Worm (Caenorhabditis elegans): Measurements from ENCODE around the gene bus-2.

The bus-2 gene

ce11 chrIV:1659045-1659741 is 40.5 kb upstream of the bus-2 start, which contains the start of gene rps-28 (continued):
- TF ChIP-seq snpc-3.4 (tag; optimal IDR thresholded peaks at IDR 0.05) (peak; percentile 76), madf-10 (tag; optimal IDR thresholded peaks at IDR 0.05) (peak; percentile 90), athp-1 (tag; optimal IDR thresholded peaks at IDR 0.05) (peak; percentile 99), snpc-1.3 (tag; optimal IDR thresholded peaks at IDR 0.05; ENCODE audit: insufficient read depth) (peak; percentile 84), dox-1 (GFP tag; IDR thresholded peaks at IDR 0.05) (peak; percentile 98), cebp-2 (GFP tag; IDR thresholded peaks at IDR 0.05) (no peak), C17E4.6 (GFP tag; IDR thresholded peaks at IDR 0.05) (peak; percentile 31; the same call in 1 of the 2 replicates), sdz-38 (tag; optimal IDR thresholded peaks at IDR 0.05) (no peak), ztf-22 (GFP tag; optimal IDR thresholded peaks at IDR 0.05) (peak; percentile 69), akir-1 (GFP tag; optimal IDR thresholded peaks at IDR 0.05) (no peak), atf-7 (tag; optimal IDR thresholded peaks at IDR 0.05) (peak; percentile 69), ceh-27 (GFP tag; optimal IDR thresholded peaks at IDR 0.05) (peak; percentile 92), ztf-28 (GFP tag; IDR thresholded peaks at IDR 0.05) (peak; percentile 86; the same call in 1 of the 2 replicates), lin-54 (GFP tag; optimal IDR thresholded peaks at IDR 0.05) (peak; percentile 94), let-526 (GFP tag; IDR thresholded peaks at IDR 0.05) (peak; percentile 85), B0261.1 (tag; optimal IDR thresholded peaks at IDR 0.05) (peak; percentile 27), madf-3 (GFP tag; IDR thresholded peaks at IDR 0.05) (peak; percentile 93), F55B11.4 (tag; optimal IDR thresholded peaks at IDR 0.05; ENCODE audit: borderline replicate concordance, insufficient read depth) (no peak), mel-28 (tag; optimal IDR thresholded peaks at IDR 0.05; ENCODE audit: borderline replicate concordance) (no peak), nhr-120 (GFP tag; IDR thresholded peaks at IDR 0.05) (no peak), lsl-1 (GFP tag; optimal IDR thresholded peaks at IDR 0.05) (peak; percentile 86), pbrm-1 (GFP tag; IDR thresholded peaks at IDR 0.05) (peak; percentile 95), lsy-27 (tag; optimal IDR thresholded peaks at IDR 0.05; ENCODE audit: borderline replicate concordance, insufficient read depth) (peak; percentile 70), ztf-26 (tag; optimal IDR thresholded peaks at IDR 0.05) (peak; percentile 92), pha-4 (tag; optimal IDR thresholded peaks at IDR 0.05) (peak; percentile 93), ceh-40 (GFP tag; IDR thresholded peaks at IDR 0.05) (no peak), Y67H2A.10 (GFP tag; conservative IDR thresholded peaks at IDR 0.05) (peak; percentile 85), madf-6 (GFP tag; IDR thresholded peaks at IDR 0.05) (peak; percentile 91), F33H1.4 (GFP tag; IDR thresholded peaks at IDR 0.05) (peak; percentile 84), repo-1 (tag; optimal IDR thresholded peaks at IDR 0.05) (peak; percentile 67), attf-6 (GFP tag; IDR thresholded peaks at IDR 0.05) (peak; percentile 76), xnd-1 (tag; optimal IDR thresholded peaks at IDR 0.05) (peak; percentile 47), chd-7 (tag; optimal IDR thresholded peaks at IDR 0.05) (peak; percentile 76), efl-1 (GFP tag; optimal IDR thresholded peaks at IDR 0.05) (peak; percentile 76), F49E8.2 (tag; optimal IDR thresholded peaks at IDR 0.05; ENCODE audit: insufficient read depth) (peak; percentile 97), B0336.3 (GFP tag; IDR thresholded peaks at IDR 0.05) (peak; percentile 92), hlh-26 (GFP tag; conservative IDR thresholded peaks at IDR 0.05) (no peak), let-607 (tag; optimal IDR thresholded peaks at IDR 0.05) (peak; percentile 69 to 85), F52B5.7 (tag; optimal IDR thresholded peaks at IDR 0.05) (peak; percentile 17), mxl-1 (tag; optimal IDR thresholded peaks at IDR 0.05) (no peak), ceh-91 (GFP tag; IDR thresholded peaks at IDR 0.05) (peak; percentile 90), ets-4 (GFP tag; optimal IDR thresholded peaks at IDR 0.05) (peak; percentile 23), nhr-90 (tag; optimal IDR thresholded peaks at IDR 0.05) (peak; percentile 67), F57A8.1 (GFP tag; optimal IDR thresholded peaks at IDR 0.05) (no peak), lin-40 (tag; optimal IDR thresholded peaks at IDR 0.05) (peak; percentile 94), ztf-3 (GFP tag; optimal IDR thresholded peaks at IDR 0.05) (no peak), hmg-20 (GFP tag; IDR thresholded peaks at IDR 0.05) (peak; percentile 71; the same call in 1 of the 2 replicates)

All from whole organism, young adult.